Worm (Caenorhabditis elegans): Measurements from ENCODE around the gene gad-2.

- TF ChIP-seq B0019.2 (GFP tag; conservative IDR thresholded peaks at IDR 0.05) (no peak), ceh-58 (GFP tag; IDR thresholded peaks at IDR 0.05) (no peak), ama-1 (optimal IDR thresholded peaks at IDR 0.05) (no peak), ama-1 (GFP tag; optimal IDR thresholded peaks at IDR 0.05) (no peak), cebp-1 (GFP tag; IDR thresholded peaks at IDR 0.05) (no peak), cebp-1 (tag; optimal IDR thresholded peaks at IDR 0.05) (no peak), rcor-1 (GFP tag; IDR thresholded peaks at IDR 0.05) (no peak), Y67H2A.10 (GFP tag; conservative IDR thresholded peaks at IDR 0.05) (no peak), nhr-120 (GFP tag; IDR thresholded peaks at IDR 0.05) (no peak), egrh-3 (GFP tag; IDR thresholded peaks at IDR 0.05) (no peak), nfya-2 (GFP tag; IDR thresholded peaks at IDR 0.05) (no peak), egl-44 (GFP tag; IDR thresholded peaks at IDR 0.05) (no peak), F55B11.4 (tag; optimal IDR thresholded peaks at IDR 0.05; ENCODE audit: borderline replicate concordance, insufficient read depth) (no peak), ets-4 (GFP tag; optimal IDR thresholded peaks at IDR 0.05) (no peak), lin-35 (GFP tag; optimal IDR thresholded peaks at IDR 0.05) (no peak), Y53F4B.3 (GFP tag; IDR thresholded peaks at IDR 0.05) (no peak)
Observed at ce11 chrX:7424813-7425212, 31.5 kb downstream of the gad-2 start, which contains the start of gene mnm-2.

Data from whole organism, young adult.